Fruit fly (Drosophila melanogaster) Kc167 (cell line): ENCODE results near the gene Cyp6a16.

ENCODE experiments used
- Myc ChIP-seq: fragments of >200 bp; optimal IDR thresholded peaks from 2 replicates; lab custom pipeline; 2017; ENCODE audit warnings: missing external identifiers
- Sin3A ChIP-seq: fragments of >200 bp; optimal IDR thresholded peaks from 2 replicates; lab custom pipeline; 2018; ENCODE audit warnings: missing external identifiers
- h ChIP-seq: fragments of >200 bp; optimal IDR thresholded peaks from 3 replicates; lab custom pipeline; 2018; ENCODE audit warnings: missing external identifiers
- insv ChIP-seq: fragments of >200 bp; optimal IDR thresholded peaks from 3 replicates; lab custom pipeline; 2018; ENCODE audit warnings: missing external identifiers
- psq ChIP-seq: fragments of >200 bp; optimal IDR thresholded peaks from 2 replicates; lab custom pipeline; 2017; ENCODE audit warnings: missing external identifiers
- ttk ChIP-seq: sonication (Bioruptor generic); optimal IDR thresholded peaks from 2 replicates; lab custom pipeline; 2017; ENCODE audit warnings: missing external identifiers

The Cyp6a16 gene

DNA sequence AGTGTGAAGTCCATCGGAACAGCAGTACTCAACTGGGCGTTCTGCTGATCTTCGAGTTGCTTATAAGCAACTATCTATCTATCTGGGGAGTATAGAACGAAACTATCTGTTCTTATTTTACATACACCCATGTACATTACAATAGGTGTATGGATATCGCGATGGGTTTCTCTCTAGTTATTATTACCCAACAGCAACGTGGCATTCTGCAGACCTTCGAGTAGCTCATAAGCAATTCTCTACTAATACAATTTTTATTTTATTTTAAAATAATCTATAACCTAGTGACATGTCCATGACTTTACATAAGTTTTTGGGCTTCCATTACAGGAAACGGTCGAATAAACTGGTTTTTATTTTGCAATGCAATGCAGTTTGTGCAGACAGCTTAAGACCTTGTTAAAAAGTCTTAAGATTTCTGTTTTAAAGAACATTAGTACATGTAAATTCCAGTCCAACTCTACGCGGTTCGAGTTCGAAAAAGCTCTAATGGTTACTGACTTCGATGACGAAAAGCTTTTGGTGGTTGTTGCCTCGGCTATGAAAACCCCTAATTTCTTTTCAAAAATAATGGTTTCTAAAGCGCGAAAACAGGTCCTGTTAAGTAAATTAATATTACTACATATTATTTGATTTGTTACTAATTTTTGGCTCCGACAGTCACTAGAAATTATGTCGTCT lies at the start of gene Cyp6a16:
Gene Cyp6a16 (minus strand): TSS at position 36 of the 681 bp plus-strand sequence.
- TF ChIP-seq ttk (lab: Kevin White, UChicago) (no peak), h (lab: Kevin White, UChicago) (no peak)

DNA sequence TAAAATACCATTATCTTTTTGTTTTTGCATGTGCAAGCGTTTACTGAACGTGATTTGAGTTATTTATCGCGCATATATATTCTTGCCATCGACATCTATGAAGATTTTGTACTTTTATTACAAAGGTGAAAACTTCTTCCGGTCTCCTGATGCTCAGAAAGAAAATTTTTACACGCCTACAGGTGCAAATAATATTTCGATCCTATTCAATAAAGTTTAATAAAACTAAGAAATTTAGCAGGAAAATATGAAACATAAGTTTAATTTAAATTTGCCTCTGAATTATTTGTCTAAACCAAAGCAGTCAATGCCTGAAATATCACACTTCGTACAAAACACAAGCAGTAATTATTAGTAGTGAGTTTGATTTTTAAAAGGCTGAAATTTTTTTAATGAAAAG lies 39.0 kb upstream of the Cyp6a16 start, which contains the start of gene Hsp60C:
Gene Hsp60C (plus strand): TSS at position 301 of the 400 bp plus-strand sequence.
- no peak for TF ChIP-seq Sin3A (lab: Kevin White, UChicago)
- no peak for TF ChIP-seq Myc (lab: Kevin White, UChicago)

DNA sequence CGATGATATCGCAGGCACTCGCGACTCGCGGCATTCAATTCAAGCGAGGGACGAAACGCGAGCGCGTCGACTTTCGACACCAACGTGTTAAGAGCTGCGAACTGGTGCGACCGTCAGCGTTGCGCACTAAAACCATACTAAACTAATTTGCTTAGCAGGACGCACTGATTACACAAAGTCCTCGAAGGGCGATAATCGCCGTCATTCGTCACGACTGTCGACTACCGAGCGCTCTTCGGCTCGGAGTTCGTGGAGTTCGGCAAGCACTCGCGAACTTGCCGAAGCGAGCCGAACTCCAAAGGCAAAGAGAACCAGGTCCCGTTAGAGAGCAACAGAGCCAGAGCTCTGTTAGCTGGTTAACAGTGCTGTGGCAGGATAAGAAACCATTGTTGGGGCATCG lies 34.9 kb upstream of the Cyp6a16 start, which contains the start of gene DIP-theta:
Gene DIP-theta (minus strand): TSS at position 146 of the 400 bp plus-strand sequence.
- TF ChIP-seq Myc (lab: Kevin White, UChicago) (no peak), ttk (lab: Kevin White, UChicago) (no peak), insv (no peak), psq (lab: Kevin White, UChicago) (no peak), h (lab: Kevin White, UChicago) (no peak), Sin3A (lab: Kevin White, UChicago) (no peak)

- no peak for TF ChIP-seq Myc (lab: Kevin White, UChicago)
These were observed 5.6 kb downstream of the Cyp6a16 start, which contains the start of gene DIP-eta for dm6 chr2L:5617896-5618505. DIP-eta (minus strand) TSS chr2L:5617946.

DNA sequence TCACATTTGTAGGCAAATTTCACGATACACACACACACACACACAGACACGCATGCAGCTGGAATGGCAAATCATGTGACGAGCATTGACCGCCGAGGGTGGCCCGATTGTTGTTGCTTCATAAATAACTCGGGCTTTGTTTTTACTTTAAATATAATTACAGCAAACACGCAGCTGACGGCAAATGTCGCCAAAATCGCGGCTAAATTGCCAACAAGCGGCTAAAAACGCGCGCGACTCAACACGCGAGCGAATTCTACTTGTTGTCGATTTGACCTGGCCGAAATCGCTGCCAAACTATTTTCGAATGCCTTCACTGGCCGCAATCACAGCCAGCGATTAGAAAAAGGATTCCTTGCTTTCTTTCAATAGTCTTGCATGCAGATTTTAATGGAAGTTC lies 6.3 kb downstream of the Cyp6a16 start:
- no peak for TF ChIP-seq insv
- TF ChIP-seq h (lab: Kevin White, UChicago) = no peak
- TF ChIP-seq Myc (lab: Kevin White, UChicago) = no peak
- no peak for TF ChIP-seq Sin3A (lab: Kevin White, UChicago)
- TF ChIP-seq ttk (lab: Kevin White, UChicago) = no peak
- no peak for TF ChIP-seq psq (lab: Kevin White, UChicago)

dm6 chr2L:5610629-5611028 lies 12.9 kb downstream of the Cyp6a16 start:
- TF ChIP-seq ttk (lab: Kevin White, UChicago) (no peak), h (lab: Kevin White, UChicago) (no peak), Sin3A (lab: Kevin White, UChicago) (no peak), Myc (lab: Kevin White, UChicago) (no peak), insv (no peak), psq (lab: Kevin White, UChicago) (no peak)

DNA sequence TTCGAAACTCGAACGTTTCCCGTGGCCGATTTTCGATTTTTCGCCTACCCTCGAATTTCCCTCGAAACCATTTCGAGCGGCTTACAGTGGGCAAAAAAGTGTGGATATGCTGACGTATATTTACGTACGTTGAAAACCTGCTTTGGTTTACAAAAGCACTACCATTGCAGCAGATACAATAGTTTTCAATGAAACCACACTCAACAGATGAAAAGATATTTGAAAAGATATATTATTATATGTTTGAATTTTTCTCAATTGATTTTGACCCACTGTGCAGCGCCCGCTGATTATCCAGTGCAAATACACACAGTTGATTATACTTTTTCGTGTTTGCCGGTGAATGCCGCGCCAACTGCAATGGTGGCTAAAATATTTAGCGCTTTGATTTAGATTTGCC lies 13.5 kb downstream of the Cyp6a16 start:
- no peak for TF ChIP-seq insv
- TF ChIP-seq h (lab: Kevin White, UChicago) = no peak
- no peak for TF ChIP-seq psq (lab: Kevin White, UChicago)
- TF ChIP-seq Myc (lab: Kevin White, UChicago) = no peak
- TF ChIP-seq ttk (lab: Kevin White, UChicago) = no peak
- TF ChIP-seq Sin3A (lab: Kevin White, UChicago) = no peak

dm6 chr2L:5596533-5596932 lies 27.0 kb downstream of the Cyp6a16 start, which contains the start of gene CG18266:
CG18266 (plus strand) TSS chr2L:5596833.
- TF ChIP-seq insv (no peak), psq (lab: Kevin White, UChicago) (no peak), h (lab: Kevin White, UChicago) (no peak), Myc (lab: Kevin White, UChicago) (no peak), Sin3A (lab: Kevin White, UChicago) (no peak), ttk (lab: Kevin White, UChicago) (no peak)

DNA sequence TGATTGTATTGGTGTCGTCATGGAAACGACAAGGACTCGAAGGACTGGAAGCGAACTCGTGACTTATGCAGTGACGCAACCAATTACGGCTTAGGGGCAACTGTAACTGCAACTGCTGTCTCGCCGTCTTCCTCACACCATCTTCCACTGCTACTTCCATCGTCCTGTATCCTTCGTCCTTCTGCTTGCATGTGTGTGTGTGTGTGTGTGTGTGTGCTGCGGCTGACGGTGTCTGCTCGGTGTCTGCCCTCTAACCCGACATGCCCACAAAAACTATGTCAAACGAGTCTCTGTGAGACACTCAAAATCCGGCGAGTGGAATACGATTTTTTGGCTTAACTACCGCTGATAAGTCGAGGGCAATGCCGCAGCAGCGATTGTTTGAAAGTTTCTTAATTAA lies 29.7 kb downstream of the Cyp6a16 start:
- TF ChIP-seq ttk (lab: Kevin White, UChicago) = no peak
- TF ChIP-seq h (lab: Kevin White, UChicago) = no peak
- TF ChIP-seq Sin3A (lab: Kevin White, UChicago) = no peak
- no peak for TF ChIP-seq Myc (lab: Kevin White, UChicago)
- TF ChIP-seq psq (lab: Kevin White, UChicago) = no peak
- no peak for TF ChIP-seq insv

dm6 chr2L:5588314-5588713 lies 35.2 kb downstream of the Cyp6a16 start, which contains the start of gene CG7251:
CG7251 (minus strand) TSS chr2L:5588414.
- TF ChIP-seq Sin3A (lab: Kevin White, UChicago) (no peak), h (lab: Kevin White, UChicago) (no peak), Myc (lab: Kevin White, UChicago) (no peak), ttk (lab: Kevin White, UChicago) (no peak), insv (no peak)

DNA sequence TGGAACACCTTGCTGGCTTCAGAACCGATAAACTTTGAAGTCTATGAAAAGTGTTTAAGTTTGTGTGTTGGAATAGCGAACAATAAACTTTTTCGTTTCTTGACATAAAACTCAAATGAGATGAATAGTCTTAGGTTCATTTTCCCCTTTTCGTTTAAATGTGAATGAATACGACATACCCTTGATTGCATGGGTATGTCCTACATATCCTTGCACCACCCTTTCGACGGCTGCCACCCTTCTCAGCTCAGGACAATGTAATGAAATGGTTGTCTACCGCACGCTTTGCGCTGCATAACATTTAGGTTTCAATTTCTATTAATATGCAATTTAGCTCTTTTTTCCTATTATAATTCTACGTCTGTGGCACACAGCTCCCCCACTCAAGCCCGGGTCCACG lies 42.5 kb downstream of the Cyp6a16 start, which contains the start of gene CG14011:
Gene CG14011 (minus strand): TSS at position 101 of the 400 bp plus-strand sequence.
- no peak for TF ChIP-seq h (lab: Kevin White, UChicago)
- TF ChIP-seq insv = no peak
- TF ChIP-seq Sin3A (lab: Kevin White, UChicago) = no peak
- TF ChIP-seq Myc (lab: Kevin White, UChicago) = no peak
- no peak for TF ChIP-seq ttk (lab: Kevin White, UChicago)
- no peak for TF ChIP-seq psq (lab: Kevin White, UChicago)
